Fruit fly (Drosophila melanogaster) whole organism, prepupa: Measurements from ENCODE around the gene tsl.

Source experiments
- Blimp-1 ChIP-seq: fragments of 200-800 bp; sonication (Bioruptor generic); optimal IDR thresholded peaks from 3 replicates; lab custom pipeline; 2017; ENCODE audit warnings: missing biosample characterization, missing genetic modification characterization, mild to moderate bottlenecking, moderate library complexity, missing genetic modification reagents
- CG10631 ChIP-seq: fragments of 200-800 bp; sonication (Bioruptor generic); optimal IDR thresholded peaks from 2 replicates; lab custom pipeline; 2016; ENCODE audit warnings: missing biosample characterization, missing genetic modification characterization
- CG11762 ChIP-seq: fragments of 200-800 bp; sonication (Bioruptor generic); optimal IDR thresholded peaks from 3 replicates; lab custom pipeline; 2016; ENCODE audit warnings: missing biosample characterization, missing genetic modification characterization; ENCODE audit not compliant: insufficient read depth
- CG11902 ChIP-seq: fragments of 200-800 bp; sonication (Bioruptor generic); optimal IDR thresholded peaks from 3 replicates; lab custom pipeline; 2016; ENCODE audit warnings: missing biosample characterization, missing genetic modification characterization
- CG16779 ChIP-seq: fragments of 200-800 bp; sonication (Bioruptor generic); optimal IDR thresholded peaks from 3 replicates; lab custom pipeline; 2017; ENCODE audit warnings: missing biosample characterization, mild to moderate bottlenecking, missing genetic modification characterization
- CG3032 ChIP-seq: fragments of 200-800 bp; optimal IDR thresholded peaks from 2 replicates; lab custom pipeline; 2019; ENCODE audit warnings: missing biosample characterization, mild to moderate bottlenecking, missing genetic modification characterization, moderate library complexity
- CG31627 ChIP-seq: fragments of 200-800 bp; sonication (Bioruptor generic); optimal IDR thresholded peaks from 3 replicates; lab custom pipeline; 2016; ENCODE audit warnings: missing biosample characterization, missing genetic modification characterization
- CG32006 ChIP-seq: fragments of 200-800 bp; sonication (Bioruptor generic); optimal IDR thresholded peaks from 3 replicates; lab custom pipeline; 2017; ENCODE audit warnings: missing biosample characterization, mild to moderate bottlenecking, missing genetic modification characterization
- CG3919 ChIP-seq: fragments of 200-800 bp; sonication (Bioruptor generic); optimal IDR thresholded peaks from 3 replicates; lab custom pipeline; 2016; ENCODE audit warnings: missing biosample characterization, missing genetic modification characterization
- CG4318 ChIP-seq: fragments of 200-800 bp; sonication (Bioruptor generic); optimal IDR thresholded peaks from 3 replicates; lab custom pipeline; 2017; ENCODE audit warnings: missing biosample characterization, mild to moderate bottlenecking, missing genetic modification characterization
- CG6163 ChIP-seq: fragments of 200-800 bp; sonication (Bioruptor generic); IDR thresholded peaks from 3 replicates; pipeline ENCODE4 v1.3.6; 2022; ENCODE audit warnings: missing biosample characterization, missing genetic modification characterization
- CG6276 ChIP-seq: fragments of 200-800 bp; sonication (Bioruptor generic); optimal IDR thresholded peaks from 2 replicates; lab custom pipeline; 2017; ENCODE audit warnings: missing biosample characterization, mild to moderate bottlenecking, missing genetic modification characterization
- CG6792 ChIP-seq: fragments of 200-800 bp; sonication (Bioruptor generic); optimal IDR thresholded peaks from 3 replicates; lab custom pipeline; 2016; ENCODE audit warnings: missing biosample characterization, missing genetic modification characterization
- CG6808 ChIP-seq: fragments of 200-800 bp; sonication (Bioruptor generic); optimal IDR thresholded peaks from 3 replicates; lab custom pipeline; 2017; ENCODE audit warnings: missing biosample characterization, missing genetic modification characterization, mild to moderate bottlenecking, moderate library complexity, missing genetic modification reagents
- CG6854 ChIP-seq: fragments of 200-800 bp; sonication (Bioruptor generic); optimal IDR thresholded peaks from 2 replicates; lab custom pipeline; 2017; ENCODE audit warnings: missing biosample characterization, mild to moderate bottlenecking, missing genetic modification characterization
- CG7368 ChIP-seq: fragments of 200-800 bp; sonication (Bioruptor generic); optimal IDR thresholded peaks from 3 replicates; lab custom pipeline; 2016; ENCODE audit warnings: missing biosample characterization, missing genetic modification characterization
- CG8119 ChIP-seq: fragments of 200-800 bp; sonication (Bioruptor generic); IDR thresholded peaks from 3 replicates; pipeline ENCODE4 v1.3.6; 2022; ENCODE audit warnings: missing biosample characterization, missing genetic modification characterization
- CG8319 ChIP-seq: fragments of 200-800 bp; sonication (Bioruptor generic); optimal IDR thresholded peaks from 3 replicates; lab custom pipeline; 2016; ENCODE audit warnings: missing biosample characterization, missing genetic modification characterization
- CG8632 ChIP-seq: fragments of 200-800 bp; sonication (Bioruptor generic); optimal IDR thresholded peaks from 3 replicates; lab custom pipeline; 2016; ENCODE audit warnings: missing biosample characterization, missing genetic modification characterization
- CG9139 ChIP-seq: fragments of 200-800 bp; sonication (Bioruptor generic); optimal IDR thresholded peaks from 3 replicates; lab custom pipeline; 2017; ENCODE audit warnings: missing biosample characterization, mild to moderate bottlenecking, missing genetic modification characterization
- Eip75B ChIP-seq: fragments of 200-800 bp; sonication (Bioruptor generic); optimal IDR thresholded peaks from 3 replicates; lab custom pipeline; 2016; ENCODE audit warnings: missing biosample characterization, missing genetic modification characterization
- Eip93F ChIP-seq: fragments of 200-800 bp; sonication (Bioruptor generic); optimal IDR thresholded peaks from 2 replicates; lab custom pipeline; 2016; ENCODE audit warnings: missing biosample characterization, mild to moderate bottlenecking, missing genetic modification characterization
- Ets21C ChIP-seq: fragments of 200-800 bp; sonication (Bioruptor generic); optimal IDR thresholded peaks from 3 replicates; lab custom pipeline; 2016; ENCODE audit warnings: missing biosample characterization, missing genetic modification characterization
- Gug ChIP-seq: fragments of 200-800 bp; sonication (Bioruptor generic); IDR thresholded peaks from 2 replicates; pipeline ENCODE4 v1.3.6; 2022; ENCODE audit warnings: missing biosample characterization, missing genetic modification characterization
- Hr38 ChIP-seq: sonication (Bioruptor generic); optimal IDR thresholded peaks from 2 replicates; lab custom pipeline; 2016; ENCODE audit warnings: missing biosample characterization, missing genetic modification characterization
- Hr39 ChIP-seq: fragments of 200-800 bp; sonication (Bioruptor generic); optimal IDR thresholded peaks from 2 replicates; lab custom pipeline; 2016; ENCODE audit warnings: missing biosample characterization, missing genetic modification characterization
- Hr4 ChIP-seq: fragments of 200-800 bp; sonication (Bioruptor generic); optimal IDR thresholded peaks from 3 replicates; lab custom pipeline; 2016; ENCODE audit warnings: missing biosample characterization, missing genetic modification characterization
- Lpt ChIP-seq: fragments of 200-800 bp; sonication (Bioruptor generic); optimal IDR thresholded peaks from 3 replicates; lab custom pipeline; 2016; ENCODE audit warnings: missing biosample characterization, missing genetic modification characterization
- Met ChIP-seq: fragments of 200-800 bp; sonication (Bioruptor generic); optimal IDR thresholded peaks from 3 replicates; lab custom pipeline; 2016; ENCODE audit warnings: missing biosample characterization, missing genetic modification characterization
- OdsH ChIP-seq: fragments of 200-800 bp; sonication (Bioruptor generic); optimal IDR thresholded peaks from 3 replicates; lab custom pipeline; 2016; ENCODE audit warnings: missing biosample characterization, missing genetic modification characterization
- Smox ChIP-seq: fragments of 200-800 bp; sonication (Bioruptor generic); optimal IDR thresholded peaks from 3 replicates; lab custom pipeline; 2016; ENCODE audit warnings: missing biosample characterization, missing genetic modification characterization
- Sox14 ChIP-seq: fragments of 200-800 bp; sonication (Bioruptor generic); optimal IDR thresholded peaks from 3 replicates; lab custom pipeline; 2016; ENCODE audit warnings: missing biosample characterization, missing genetic modification characterization
- Sox15 ChIP-seq: fragments of 200-800 bp; sonication (Bioruptor generic); optimal IDR thresholded peaks from 3 replicates; lab custom pipeline; 2016; ENCODE audit warnings: missing biosample characterization, missing genetic modification characterization
- achi ChIP-seq: fragments of 200-800 bp; sonication (Bioruptor generic); optimal IDR thresholded peaks from 3 replicates; lab custom pipeline; 2016; ENCODE audit warnings: missing biosample characterization, missing genetic modification characterization
- acj6 ChIP-seq: fragments of 200-800 bp; sonication (Bioruptor generic); optimal IDR thresholded peaks from 3 replicates; lab custom pipeline; 2016; ENCODE audit warnings: missing biosample characterization, missing genetic modification characterization
- cyc ChIP-seq: fragments of 200-800 bp; sonication (Bioruptor generic); optimal IDR thresholded peaks from 3 replicates; lab custom pipeline; 2016; ENCODE audit warnings: missing biosample characterization, missing genetic modification characterization
- dac ChIP-seq: fragments of 200-800 bp; sonication (Bioruptor generic); optimal IDR thresholded peaks from 2 replicates; lab custom pipeline; 2017; ENCODE audit warnings: missing biosample characterization, mild to moderate bottlenecking, missing genetic modification characterization
- dsx ChIP-seq: fragments of 200-800 bp; optimal IDR thresholded peaks from 3 replicates; lab custom pipeline; 2019; ENCODE audit warnings: missing biosample characterization, mild to moderate bottlenecking, missing genetic modification characterization, moderate library complexity; ENCODE audit not compliant: poor library complexity, severe bottlenecking
- eg ChIP-seq: fragments of 200-800 bp; sonication (Bioruptor generic); IDR thresholded peaks from 3 replicates; pipeline ENCODE4 v1.3.6; 2022; ENCODE audit warnings: missing biosample characterization, missing genetic modification characterization
- fd59A ChIP-seq: fragments of 200-800 bp; sonication (Bioruptor generic); optimal IDR thresholded peaks from 2 replicates; lab custom pipeline; 2017; ENCODE audit warnings: missing biosample characterization, mild to moderate bottlenecking, missing genetic modification characterization, missing genetic modification reagents
- fd85E ChIP-seq: fragments of 200-800 bp; sonication (Bioruptor generic); optimal IDR thresholded peaks from 3 replicates; lab custom pipeline; 2016; ENCODE audit warnings: missing biosample characterization, missing genetic modification characterization
- net ChIP-seq: fragments of 200-800 bp; sonication (Bioruptor generic); optimal IDR thresholded peaks from 3 replicates; lab custom pipeline; 2016; ENCODE audit warnings: missing biosample characterization, missing genetic modification characterization
- pdm3 ChIP-seq: fragments of 200-800 bp; sonication (Bioruptor generic); optimal IDR thresholded peaks from 3 replicates; lab custom pipeline; 2016; ENCODE audit warnings: missing biosample characterization, missing genetic modification characterization
- salr ChIP-seq, 2 experiments: fragments of 200-800 bp; sonication (Bioruptor generic); optimal IDR thresholded peaks; 3 replicates each; lab custom pipeline; 2016 to 2018; ENCODE audit warnings: missing biosample characterization in 2 of 2, missing genetic modification characterization in 2 of 2, mild to moderate bottlenecking in 1 of 2
- spab ChIP-seq: fragments of 200-800 bp; sonication (Bioruptor generic); optimal IDR thresholded peaks from 2 replicates; lab custom pipeline; 2017; ENCODE audit warnings: missing biosample characterization, mild to moderate bottlenecking, missing genetic modification characterization, missing genetic modification reagents
- ss ChIP-seq, 2 experiments: fragments of 200-800 bp; sonication (Bioruptor generic); optimal IDR thresholded peaks; 2 replicates in 1 of 2; 3 replicates in 1 of 2; lab custom pipeline; 2017 to 2018; ENCODE audit warnings: mild to moderate bottlenecking in 2 of 2, missing biosample characterization in 2 of 2, missing genetic modification characterization in 2 of 2, moderate library complexity in 1 of 2
- svp ChIP-seq: fragments of 200-800 bp; sonication (Bioruptor generic); peaks from one replicate; lab custom pipeline; 2016; ENCODE audit warnings: missing biosample characterization, missing genetic modification characterization
- vri ChIP-seq: fragments of 200-800 bp; sonication (Bioruptor generic); optimal IDR thresholded peaks from 3 replicates; lab custom pipeline; 2016; ENCODE audit warnings: missing biosample characterization, mild to moderate bottlenecking, missing genetic modification characterization

Gene tsl

DNA sequence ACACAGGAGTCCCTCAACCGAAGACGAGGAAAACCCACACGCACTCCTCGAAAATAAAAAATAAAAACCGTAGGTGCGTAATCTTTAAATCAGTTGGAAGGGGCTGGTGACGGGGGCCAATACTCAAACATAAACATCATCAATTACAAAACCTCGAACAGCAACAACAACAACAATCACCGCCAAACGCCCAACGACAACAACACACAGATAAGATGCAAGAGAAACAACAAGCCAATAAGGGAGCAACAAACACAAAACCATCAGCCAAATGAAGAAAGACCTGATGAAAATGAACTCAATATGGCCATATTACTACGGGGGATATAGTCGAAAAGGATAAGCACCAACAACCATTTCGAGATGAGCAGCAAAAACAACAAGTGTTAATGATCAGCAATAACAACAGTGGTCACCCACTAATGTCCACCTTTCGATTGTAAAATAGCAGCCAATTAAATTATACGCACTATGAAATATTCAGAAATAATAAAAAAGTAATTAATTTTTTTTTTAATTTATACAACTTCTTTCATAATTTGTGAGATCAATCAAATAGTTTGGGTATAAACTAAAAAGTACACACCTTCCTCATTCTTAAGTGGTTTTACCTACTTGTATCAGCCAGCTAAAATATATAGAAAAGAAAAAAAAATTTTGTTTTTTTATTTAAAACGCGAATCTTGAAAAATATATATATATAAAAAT is 41.5 kb upstream of the tsl start (continued):
- TF ChIP-seq Eip93F, result no peak
- no peak for TF ChIP-seq Sox15 (GFP tag; lab: Kevin White, UChicago)
- TF ChIP-seq Smox, result peak; percentile 42
- TF ChIP-seq CG3032 (tag; lab: Kevin White, UChicago), result peak; percentile 80
- peak; percentile 48 for TF ChIP-seq Met (GFP tag; lab: Kevin White, UChicago)
- peak; percentile 78 for TF ChIP-seq CG6808
- TF ChIP-seq vri (GFP tag; lab: Kevin White, UChicago), result no peak
- peak in 1 of 2 experiments; percentile 27 for TF ChIP-seq salr (GFP tag; optimal IDR thresholded peaks at IDR 0.05; lab: Kevin White, UChicago)
- no peak for TF ChIP-seq CG6276 (GFP tag; lab: Kevin White, UChicago)
- TF ChIP-seq svp (GFP tag; lab: Kevin White, UChicago), result peak; percentile 68
- peak; percentile 35 for TF ChIP-seq acj6
- TF ChIP-seq OdsH (GFP tag; lab: Kevin White, UChicago), result peak; percentile 36
- peak; percentile 38 for TF ChIP-seq Hr39 (GFP tag; lab: Kevin White, UChicago)
- TF ChIP-seq CG31627, result peak; percentile 4
- no peak for TF ChIP-seq Ets21C (GFP tag; lab: Kevin White, UChicago)
- TF ChIP-seq CG32006, result peak; percentile 7
- no peak for TF ChIP-seq dac (GFP tag; lab: Kevin White, UChicago)
- TF ChIP-seq CG3919 (GFP tag; lab: Kevin White, UChicago), result peak; percentile 81
- no peak for TF ChIP-seq Sox14 (GFP tag; lab: Kevin White, UChicago)
- peak; percentile 61 for TF ChIP-seq CG10631
- TF ChIP-seq Eip75B (GFP tag; lab: Kevin White, UChicago), result peak; percentile 21
- peak; percentile 52 for TF ChIP-seq CG8632 (GFP tag; lab: Kevin White, UChicago)
- TF ChIP-seq ss (GFP tag; optimal IDR thresholded peaks at IDR 0.05; lab: Kevin White, UChicago), result peak in 1 of 2 experiments; percentile 21
- TF ChIP-seq CG8119 (GFP tag; lab: Robert Waterston, UW), result peak; percentile 57; the same call in 2 of the 3 replicates
- peak; percentile 65 for TF ChIP-seq CG11902 (GFP tag; lab: Kevin White, UChicago)
- peak; percentile 66 for TF ChIP-seq CG8319 (GFP tag; lab: Kevin White, UChicago)
- peak; percentile 70 for TF ChIP-seq CG11762 (GFP tag; lab: Kevin White, UChicago)
- TF ChIP-seq eg (GFP tag; lab: Robert Waterston, UW), result no peak
- TF ChIP-seq Blimp-1, result peak; percentile 70
- TF ChIP-seq pdm3 (GFP tag; lab: Kevin White, UChicago), result no peak
- peak; percentile 16 for TF ChIP-seq CG6854 (GFP tag; lab: Kevin White, UChicago)
- no peak for TF ChIP-seq net (GFP tag; lab: Kevin White, UChicago)
- TF ChIP-seq Lpt (GFP tag; lab: Kevin White, UChicago), result peak; percentile 1
- TF ChIP-seq CG6792, result peak; percentile 17
- peak; percentile 72 for TF ChIP-seq CG9139 (GFP tag; lab: Kevin White, UChicago)
- TF ChIP-seq CG4318, result no peak
- TF ChIP-seq Hr4, result no peak
- TF ChIP-seq fd59A, result no peak
- TF ChIP-seq dsx (GFP tag; lab: Kevin White, UChicago), result peak; percentile 51

DNA sequence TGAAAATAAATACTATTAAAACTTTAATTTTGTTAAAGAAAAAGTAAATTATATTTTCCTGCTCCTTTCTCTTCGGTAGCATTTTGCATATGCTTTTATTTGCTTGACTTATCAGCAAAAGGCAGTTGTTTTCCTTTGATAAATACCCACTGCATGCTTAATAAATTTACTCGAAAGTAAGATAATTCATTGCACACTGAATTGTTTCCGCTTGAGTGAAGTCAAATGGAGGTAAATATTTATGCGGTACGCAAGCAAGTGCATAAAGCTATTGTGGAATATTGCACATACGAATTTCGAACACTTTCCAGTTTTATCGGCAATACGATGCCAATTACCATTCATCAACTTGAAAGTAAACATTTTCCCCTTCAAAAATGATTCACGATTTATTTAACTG is 40.7 kb upstream of the tsl start:
- TF ChIP-seq CG7368 (peak; percentile 8), Hr39 (GFP tag; lab: Kevin White, UChicago) (no peak), cyc (no peak), Gug (GFP tag; lab: Robert Waterston, UW) (no peak), fd59A (no peak), CG3032 (tag; lab: Kevin White, UChicago) (no peak), dsx (GFP tag; lab: Kevin White, UChicago) (peak; percentile 5), acj6 (peak; percentile 13), spab (GFP tag; lab: Kevin White, UChicago) (peak; percentile 38), salr (GFP tag; optimal IDR thresholded peaks at IDR 0.05; lab: Kevin White, UChicago) (no peak), CG6792 (peak; percentile 44), pdm3 (GFP tag; lab: Kevin White, UChicago) (no peak), CG32006 (no peak), Eip75B (GFP tag; lab: Kevin White, UChicago) (no peak), CG6854 (GFP tag; lab: Kevin White, UChicago) (peak; percentile 78), achi (GFP tag; lab: Kevin White, UChicago) (peak; percentile 34), CG6276 (GFP tag; lab: Kevin White, UChicago) (no peak), Lpt (GFP tag; lab: Kevin White, UChicago) (no peak), Eip93F (no peak), fd85E (GFP tag; lab: Kevin White, UChicago) (no peak), Hr38 (GFP tag; lab: Kevin White, UChicago) (no peak), Met (GFP tag; lab: Kevin White, UChicago) (peak; percentile 8), CG6163 (GFP tag; lab: Robert Waterston, UW) (0 out of 3 replicates have a peak, but pooled peaks have one; percentile 37), CG16779 (tag; lab: Kevin White, UChicago) (no peak), CG11902 (GFP tag; lab: Kevin White, UChicago) (no peak), CG8319 (GFP tag; lab: Kevin White, UChicago) (no peak)
